Fruit fly (Drosophila melanogaster) whole organism, embryonic: Measurements from ENCODE around the gene rau.

Source experiments
- CG10274 ChIP-seq: fragments of 200-800 bp; sonication (Bioruptor generic); optimal IDR thresholded peaks from 3 replicates; lab custom pipeline; 2017; ENCODE audit warnings: missing biosample characterization, mild to moderate bottlenecking, missing genetic modification characterization
- CG10366 ChIP-seq: fragments of 200-800 bp; sonication (Bioruptor generic); IDR thresholded peaks from 2 replicates; pipeline ENCODE4 v1.3.6; 2022; ENCODE audit warnings: missing biosample characterization, missing genetic modification characterization
- CG10543 ChIP-seq: fragments of 200-800 bp; sonication (Bioruptor generic); optimal IDR thresholded peaks from 3 replicates; lab custom pipeline; 2017; ENCODE audit warnings: missing biosample characterization, mild to moderate bottlenecking, missing genetic modification characterization, moderate library complexity
- CG11696 ChIP-seq: fragments of 200-800 bp; sonication (Bioruptor generic); IDR thresholded peaks from 2 replicates; pipeline ENCODE4 v1.3.6; 2022; ENCODE audit warnings: missing biosample characterization, missing genetic modification characterization
- CG12942 ChIP-seq: fragments of 200-800 bp; sonication (Bioruptor generic); optimal IDR thresholded peaks from 3 replicates; lab custom pipeline; 2016; ENCODE audit warnings: missing biosample characterization, missing genetic modification characterization
- CG13296 ChIP-seq: fragments of 200-800 bp; sonication (Bioruptor generic); optimal IDR thresholded peaks from 3 replicates; lab custom pipeline; 2018; ENCODE audit warnings: missing biosample characterization, mild to moderate bottlenecking, missing genetic modification characterization
- CG13775 ChIP-seq: fragments of 200-800 bp; sonication (Bioruptor generic); optimal IDR thresholded peaks from 3 replicates; lab custom pipeline; 2017; ENCODE audit warnings: missing biosample characterization, mild to moderate bottlenecking, missing genetic modification characterization
- CG15011 ChIP-seq: fragments of 200-800 bp; sonication (Bioruptor generic); optimal IDR thresholded peaks from 3 replicates; lab custom pipeline; 2018; ENCODE audit warnings: missing biosample characterization, mild to moderate bottlenecking, missing genetic modification characterization
- CG15696 ChIP-seq: fragments of 200-800 bp; sonication (Bioruptor generic); optimal IDR thresholded peaks from 2 replicates; lab custom pipeline; 2019; ENCODE audit warnings: missing biosample characterization, mild to moderate bottlenecking, missing genetic modification characterization, moderate library complexity
- CG17186 ChIP-seq: fragments of 200-800 bp; sonication (Bioruptor generic); optimal IDR thresholded peaks from 3 replicates; lab custom pipeline; 2017; ENCODE audit warnings: missing biosample characterization, missing genetic modification reagents, missing genetic modification characterization
- CG1832 ChIP-seq: fragments of 200-800 bp; sonication (Bioruptor generic); optimal IDR thresholded peaks from 2 replicates; lab custom pipeline; 2017; ENCODE audit warnings: missing biosample characterization, mild to moderate bottlenecking, missing genetic modification characterization, inconsistent platforms
- CG31441 ChIP-seq: fragments of 200-800 bp; sonication (Bioruptor generic); IDR thresholded peaks from 2 replicates; pipeline ENCODE4 v1.3.6; 2022; ENCODE audit warnings: missing biosample characterization, missing genetic modification characterization
- CG33213 ChIP-seq: fragments of 200-800 bp; sonication (Bioruptor generic); optimal IDR thresholded peaks from 3 replicates; lab custom pipeline; 2016; ENCODE audit warnings: missing biosample characterization, missing genetic modification characterization
- CG34422 ChIP-seq: fragments of 200-800 bp; sonication (Bioruptor generic); IDR thresholded peaks from 3 replicates; pipeline ENCODE4 v1.3.6; 2022; ENCODE audit warnings: missing biosample characterization, missing genetic modification characterization
- CG3847 ChIP-seq: fragments of 200-800 bp; sonication (Bioruptor generic); IDR thresholded peaks from 2 replicates; pipeline ENCODE4 v1.3.6; 2022; ENCODE audit warnings: missing biosample characterization, missing genetic modification characterization
- CG4360 ChIP-seq: fragments of 200-800 bp; sonication (Bioruptor generic); IDR thresholded peaks from 2 replicates; pipeline ENCODE4 v1.3.6; 2022; ENCODE audit warnings: missing biosample characterization, missing genetic modification characterization
- CG4707 ChIP-seq: fragments of 200-800 bp; sonication (Bioruptor generic); optimal IDR thresholded peaks from 2 replicates; lab custom pipeline; 2018; ENCODE audit warnings: missing biosample characterization, mild to moderate bottlenecking, missing genetic modification characterization, moderate library complexity
- CG6813 ChIP-seq: fragments of 200-800 bp; sonication (Bioruptor generic); optimal IDR thresholded peaks from 2 replicates; lab custom pipeline; 2017; ENCODE audit warnings: missing biosample characterization, missing genetic modification characterization, mild to moderate bottlenecking, moderate library complexity, missing genetic modification reagents
- CG7928 ChIP-seq: fragments of 200-800 bp; sonication (Bioruptor generic); optimal IDR thresholded peaks from 2 replicates; lab custom pipeline; 2017; ENCODE audit warnings: missing biosample characterization, mild to moderate bottlenecking, missing genetic modification characterization
- CG9817 ChIP-seq: fragments of 200-800 bp; sonication (Bioruptor generic); optimal IDR thresholded peaks from 2 replicates; lab custom pipeline; 2018; ENCODE audit warnings: missing biosample characterization, mild to moderate bottlenecking, missing genetic modification characterization, moderate library complexity
- CG9932 ChIP-seq: fragments of 200-800 bp; sonication (Bioruptor generic); IDR thresholded peaks from 2 replicates; pipeline ENCODE4 v1.3.6; 2022; ENCODE audit warnings: missing biosample characterization, missing genetic modification characterization
- E2f2 ChIP-seq: fragments of 200-800 bp; sonication (Bioruptor generic); IDR thresholded peaks from 2 replicates; pipeline ENCODE4 v1.3.6; 2022; ENCODE audit warnings: missing biosample characterization, missing genetic modification characterization
- Fer1 ChIP-seq: fragments of 200-800 bp; sonication (Bioruptor generic); optimal IDR thresholded peaks from 2 replicates; lab custom pipeline; 2017; ENCODE audit warnings: missing biosample characterization, mild to moderate bottlenecking, missing genetic modification characterization
- MBD-R2 ChIP-seq: fragments of 200-800 bp; sonication (Bioruptor generic); IDR thresholded peaks from 2 replicates; pipeline ENCODE4 v1.3.6; 2022; ENCODE audit warnings: missing biosample characterization, missing genetic modification characterization
- NK7.1 ChIP-seq: fragments of 200-800 bp; sonication (Bioruptor generic); optimal IDR thresholded peaks from 3 replicates; lab custom pipeline; 2016; ENCODE audit warnings: missing biosample characterization, missing genetic modification characterization
- NfI ChIP-seq: fragments of 200-800 bp; sonication (Bioruptor generic); optimal IDR thresholded peaks from 3 replicates; lab custom pipeline; 2018; ENCODE audit warnings: missing biosample characterization, mild to moderate bottlenecking, missing genetic modification characterization, moderate library complexity
- Xrp1 ChIP-seq: fragments of 200-800 bp; sonication (Bioruptor generic); IDR thresholded peaks from 2 replicates; pipeline ENCODE4 v1.3.6; 2022; ENCODE audit warnings: missing biosample characterization, missing genetic modification characterization
- chm ChIP-seq: fragments of 200-800 bp; sonication (Bioruptor generic); IDR thresholded peaks from 2 replicates; pipeline ENCODE4 v1.3.6; 2022; ENCODE audit warnings: missing biosample characterization, missing genetic modification characterization
- disco-r ChIP-seq: fragments of 200-800 bp; sonication (Bioruptor generic); optimal IDR thresholded peaks from 2 replicates; lab custom pipeline; 2016; ENCODE audit warnings: missing biosample characterization, missing genetic modification characterization
- dysf ChIP-seq: fragments of 200-800 bp; sonication (Bioruptor generic); IDR thresholded peaks from 3 replicates; pipeline ENCODE4 v1.3.6; 2022; ENCODE audit warnings: missing biosample characterization, missing genetic modification characterization
- en ChIP-seq: fragments of 200-800 bp; sonication (Bioruptor generic); optimal IDR thresholded peaks from 2 replicates; lab custom pipeline; 2016; ENCODE audit warnings: missing biosample characterization, missing genetic modification characterization
- fd3F ChIP-seq: fragments of 200-800 bp; sonication (Bioruptor generic); optimal IDR thresholded peaks from 2 replicates; lab custom pipeline; 2018; ENCODE audit warnings: missing biosample characterization, mild to moderate bottlenecking, missing genetic modification characterization, moderate library complexity
- fd64A ChIP-seq: fragments of 200-800 bp; sonication (Bioruptor generic); optimal IDR thresholded peaks from 3 replicates; lab custom pipeline; 2018; ENCODE audit warnings: missing biosample characterization, mild to moderate bottlenecking, missing genetic modification characterization
- gsb ChIP-seq: fragments of 200-800 bp; sonication (Bioruptor generic); IDR thresholded peaks from 2 replicates; pipeline ENCODE4 v1.3.6; 2022; ENCODE audit warnings: missing biosample characterization, missing genetic modification characterization
- gt ChIP-seq: fragments of 200-800 bp; sonication (Bioruptor generic); IDR thresholded peaks from 2 replicates; pipeline ENCODE4 v1.3.6; 2022; ENCODE audit warnings: missing biosample characterization, missing genetic modification characterization
- hth ChIP-seq: fragments of >200 bp; optimal IDR thresholded peaks from 2 replicates; lab custom pipeline; 2017; ENCODE audit warnings: inconsistent platforms
- knrl ChIP-seq: fragments of 200-800 bp; sonication (Bioruptor generic); IDR thresholded peaks from 3 replicates; pipeline ENCODE4 v1.3.6; 2022; ENCODE audit warnings: missing biosample characterization, missing genetic modification characterization; ENCODE audit not compliant: partially characterized antibody
- lilli ChIP-seq: fragments of 200-800 bp; sonication (Bioruptor generic); optimal IDR thresholded peaks from 3 replicates; lab custom pipeline; 2016; ENCODE audit warnings: missing biosample characterization, missing genetic modification characterization
- org-1 ChIP-seq: fragments of 200-800 bp; sonication (Bioruptor generic); optimal IDR thresholded peaks from 2 replicates; lab custom pipeline; 2017; ENCODE audit warnings: missing biosample characterization, missing genetic modification characterization
- pros ChIP-seq: fragments of 200-800 bp; sonication (Bioruptor generic); optimal IDR thresholded peaks from 3 replicates; lab custom pipeline; 2019; ENCODE audit warnings: missing biosample characterization, mild to moderate bottlenecking, missing genetic modification characterization, moderate library complexity
- sens ChIP-seq: fragments of 200-800 bp; sonication (Bioruptor generic); peaks from one replicate; lab custom pipeline; 2016; ENCODE audit warnings: missing biosample characterization, missing genetic modification characterization
- sima ChIP-seq: fragments of 200-800 bp; sonication (Bioruptor generic); optimal IDR thresholded peaks from 2 replicates; lab custom pipeline; 2016; ENCODE audit warnings: missing biosample characterization, missing genetic modification characterization
- vnd ChIP-seq: fragments of 200-800 bp; sonication (Bioruptor generic); IDR thresholded peaks from 3 replicates; pipeline ENCODE4 v1.3.6; 2022; ENCODE audit warnings: missing biosample characterization, missing genetic modification characterization; ENCODE audit not compliant: partially characterized antibody
- wek ChIP-seq: fragments of 200-800 bp; sonication (Bioruptor generic); optimal IDR thresholded peaks from 3 replicates; lab custom pipeline; 2018; ENCODE audit warnings: missing biosample characterization, mild to moderate bottlenecking, missing genetic modification characterization, moderate library complexity
- zfh1 ChIP-seq: fragments of 200-800 bp; sonication (Bioruptor generic); IDR thresholded peaks from 3 replicates; pipeline ENCODE4 v1.3.6; 2022; ENCODE audit warnings: missing biosample characterization, missing genetic modification characterization
- zfh2 ChIP-seq: fragments of 200-800 bp; sonication (Bioruptor generic); optimal IDR thresholded peaks from 2 replicates; lab custom pipeline; 2016; ENCODE audit warnings: missing biosample characterization, missing genetic modification characterization

rau gene

DNA sequence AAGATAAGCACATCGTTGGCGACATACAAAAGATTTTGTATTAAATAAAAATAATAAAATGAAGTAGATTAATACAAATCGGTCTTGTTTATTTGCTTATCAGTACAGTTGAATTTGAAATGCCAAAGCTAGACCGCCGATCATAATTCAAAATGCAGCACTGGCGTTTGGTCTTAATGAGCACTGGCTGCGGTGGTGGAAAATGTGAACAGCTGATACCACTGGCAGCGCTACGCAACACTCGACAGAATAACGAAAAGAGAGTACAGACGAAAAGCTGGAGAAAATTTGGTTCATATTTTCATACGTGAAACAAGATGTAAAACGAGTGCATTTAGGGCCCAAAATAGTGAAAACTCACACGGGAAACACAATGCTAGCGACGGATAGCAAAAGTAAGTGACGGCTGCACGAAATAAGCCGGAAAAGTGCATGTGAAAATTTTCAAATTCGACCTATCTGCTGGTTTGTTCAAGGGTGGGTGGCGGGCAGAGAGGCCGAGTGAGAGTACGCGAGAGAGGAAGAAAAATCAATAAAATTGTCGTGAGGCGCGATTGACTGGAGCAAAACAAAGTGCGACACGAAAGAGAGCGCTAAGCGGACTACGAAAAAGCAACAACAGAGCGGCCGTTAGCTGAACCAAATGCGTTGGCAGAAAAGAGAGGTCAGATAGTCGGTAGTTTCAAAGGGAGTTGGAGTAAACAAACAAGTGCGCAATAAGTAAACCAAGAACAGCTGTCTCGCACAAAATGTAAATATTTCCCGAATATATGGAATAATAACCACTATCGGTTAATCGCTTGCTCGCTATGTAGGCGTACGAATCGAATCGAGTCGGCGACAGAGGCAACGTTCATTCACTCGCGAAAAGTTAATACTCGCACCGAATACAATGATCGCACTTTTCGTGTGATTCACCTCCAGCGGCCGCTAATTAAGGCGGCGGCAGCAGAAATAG lies 27.9 kb upstream of the rau start, which contains the start of gene bchs (continued):
- peak; percentile 48 for TF ChIP-seq zfh2 (GFP tag; lab: Kevin White, UChicago)
- peak; percentile 94 for TF ChIP-seq Xrp1 (GFP tag; lab: Robert Waterston, UW)
- TF ChIP-seq CG15696 (tag; lab: Kevin White, UChicago), result peak; percentile 85
- peak; percentile 43 for TF ChIP-seq MBD-R2 (GFP tag; lab: Robert Waterston, UW)
- TF ChIP-seq CG3847 (GFP tag; lab: Robert Waterston, UW), result peak; percentile 74
- peak; percentile 90 for TF ChIP-seq CG4707
- no peak for TF ChIP-seq CG33213 (GFP tag; lab: Kevin White, UChicago)
- TF ChIP-seq sima (GFP tag; lab: Kevin White, UChicago), result peak; percentile 59
- TF ChIP-seq E2f2, result peak; percentile 97
- peak; percentile 66; the same call in 1 of the 2 replicates for TF ChIP-seq CG11696 (GFP tag; lab: Robert Waterston, UW)
- peak; percentile 83; the same call in 2 of the 3 replicates for TF ChIP-seq CG34422
- TF ChIP-seq knrl (GFP tag; lab: Robert Waterston, UW), result 0 out of 3 replicates have a peak, but pooled peaks have one; percentile 9
- peak; percentile 93 for TF ChIP-seq CG15011 (GFP tag; lab: Kevin White, UChicago)
- peak; percentile 82 for TF ChIP-seq NfI (GFP tag; lab: Kevin White, UChicago)
- TF ChIP-seq CG13296 (GFP tag; lab: Kevin White, UChicago), result peak; percentile 92
- peak; percentile 92 for TF ChIP-seq NK7.1 (GFP tag; lab: Kevin White, UChicago)
- no peak for TF ChIP-seq vnd (GFP tag; lab: Robert Waterston, UW)
- peak; percentile 45 for TF ChIP-seq CG1832

DNA sequence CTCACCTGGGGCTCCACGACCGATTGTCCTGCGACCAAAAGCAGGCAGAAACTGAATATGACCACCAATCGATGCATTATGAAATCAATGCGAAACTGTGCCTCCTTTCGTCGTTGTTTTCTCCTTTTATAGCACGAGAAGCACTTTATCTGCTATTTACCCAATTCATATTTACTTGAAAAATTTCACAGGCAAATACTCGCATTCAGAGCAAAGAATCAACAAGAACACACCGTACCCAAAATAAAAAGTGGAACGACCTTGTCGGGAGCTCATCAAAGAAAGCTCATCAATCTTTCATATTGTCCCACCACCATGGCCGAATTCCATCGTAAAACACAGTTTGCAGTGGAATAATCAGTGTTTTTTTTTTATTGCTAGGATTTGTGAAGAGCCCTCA lies 25.3 kb upstream of the rau start, which contains the start of gene CG9021:
TSS of gene CG9021 (minus strand) at position 105 of the 400 bp plus-strand sequence.
- TF ChIP-seq zfh1 (GFP tag; lab: Robert Waterston, UW) (no peak), Xrp1 (GFP tag; lab: Robert Waterston, UW) (peak; percentile 22; the same call in 1 of the 2 replicates), chm (GFP tag; lab: Robert Waterston, UW) (peak; percentile 38; the same call in 1 of the 2 replicates), dysf (GFP tag; lab: Robert Waterston, UW) (peak; percentile 10; the same call in 1 of the 3 replicates), CG15696 (tag; lab: Kevin White, UChicago) (peak; percentile 10), sens (GFP tag; lab: Kevin White, UChicago) (peak; percentile 58), CG9817 (tag; lab: Kevin White, UChicago) (no peak)

DNA sequence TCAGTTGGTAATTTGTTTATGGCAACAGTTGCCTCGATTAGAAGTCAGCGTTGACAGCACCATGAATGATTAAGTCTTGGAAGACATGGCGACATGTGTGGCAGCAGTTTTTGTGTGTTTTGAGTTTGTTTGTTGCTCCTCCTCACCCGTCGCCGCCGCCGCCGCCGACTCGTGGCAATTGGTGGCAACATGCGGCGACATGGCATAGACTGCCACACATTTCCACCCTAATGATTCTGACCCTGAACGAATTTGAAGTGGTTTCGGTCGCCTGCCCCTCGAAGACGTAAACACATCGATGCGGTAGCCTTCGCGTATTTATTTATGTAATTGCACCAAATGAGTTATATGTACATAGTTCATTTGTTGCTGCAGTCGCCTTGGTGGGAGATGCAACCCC lies 23.6 kb upstream of the rau start:
- TF ChIP-seq CG11696 (GFP tag; lab: Robert Waterston, UW), result no peak
- TF ChIP-seq hth (lab: Kevin White, UChicago), result no peak
- no peak for TF ChIP-seq wek (GFP tag; lab: Kevin White, UChicago)
- TF ChIP-seq CG10543 (GFP tag; lab: Kevin White, UChicago), result no peak
- no peak for TF ChIP-seq CG7928
- TF ChIP-seq gsb (GFP tag; lab: Robert Waterston, UW), result no peak
- TF ChIP-seq CG10274 (GFP tag; lab: Kevin White, UChicago), result no peak
- TF ChIP-seq CG12942 (GFP tag; lab: Kevin White, UChicago), result no peak
- TF ChIP-seq CG17186, result no peak
- TF ChIP-seq fd3F (GFP tag; lab: Kevin White, UChicago), result no peak
- TF ChIP-seq org-1 (GFP tag; lab: Kevin White, UChicago), result peak; percentile 1
- no peak for TF ChIP-seq Fer1 (GFP tag; lab: Kevin White, UChicago)
- TF ChIP-seq CG10366, result no peak
- no peak for TF ChIP-seq CG9932 (GFP tag; lab: Robert Waterston, UW)
- no peak for TF ChIP-seq disco-r (GFP tag; lab: Kevin White, UChicago)
- TF ChIP-seq CG13775 (GFP tag; lab: Kevin White, UChicago), result no peak
- TF ChIP-seq lilli, result no peak
- TF ChIP-seq dysf (GFP tag; lab: Robert Waterston, UW), result no peak
- TF ChIP-seq CG6813 (GFP tag; lab: Kevin White, UChicago), result no peak
- TF ChIP-seq pros (GFP tag; lab: Kevin White, UChicago), result peak; percentile 80
- no peak for TF ChIP-seq en (GFP tag; lab: Kevin White, UChicago)
- TF ChIP-seq gt, result no peak
- TF ChIP-seq fd64A, result no peak
- no peak for TF ChIP-seq CG4360 (GFP tag; lab: Robert Waterston, UW)
- TF ChIP-seq CG31441 (GFP tag; lab: Robert Waterston, UW), result no peak
